Worm (Caenorhabditis elegans) whole organism, L1 larva: Measurements from ENCODE around the gene ztf-27.

ENCODE experiments used
- ama-1 ChIP-seq: fragments of 150-350 bp; optimal IDR thresholded peaks from 2 replicates; lab custom pipeline; 2014
- dpl-1 ChIP-seq, 3 experiments: fragments of 150-350 bp in 2 of 3; sonication (generic microtip) in 1 of 3; optimal IDR thresholded peaks; 2 replicates each; lab custom pipeline; 2014 to 2017; ENCODE audit warnings: missing biosample characterization in 3 of 3, missing genetic modification characterization in 3 of 3, missing genetic modification reagents in 3 of 3
- fkh-10 ChIP-seq: sonication (generic microtip); optimal IDR thresholded peaks from 2 replicates; lab custom pipeline; 2017; ENCODE audit warnings: missing biosample characterization, missing genetic modification reagents, missing genetic modification characterization
- fkh-8 ChIP-seq: sonication (generic microtip); optimal IDR thresholded peaks from 2 replicates; lab custom pipeline; 2016; ENCODE audit warnings: mild to moderate bottlenecking, missing genetic modification characterization, missing compliant biosample characterization
- fos-1 ChIP-seq: fragments of 150-350 bp; optimal IDR thresholded peaks from 2 replicates; lab custom pipeline; 2014; ENCODE audit warnings: missing biosample characterization, missing genetic modification characterization
- lin-35 ChIP-seq, 2 experiments: fragments of 150-350 bp; optimal IDR thresholded peaks; 2 replicates each; lab custom pipeline; 2014; ENCODE audit warnings: missing biosample characterization in 2 of 2, missing genetic modification characterization in 2 of 2, missing genetic modification reagents in 2 of 2
- mdl-1 ChIP-seq, 2 experiments: fragments of 150-350 bp; optimal IDR thresholded peaks; 2 replicates each; lab custom pipeline; 2014 to 2017; ENCODE audit warnings: missing biosample characterization in 2 of 2, missing genetic modification characterization in 2 of 2, inconsistent platforms in 1 of 2
- snpc-4 ChIP-seq: fragments of 150-350 bp; optimal IDR thresholded peaks from 2 replicates; lab custom pipeline; 2014; ENCODE audit warnings: missing biosample characterization, missing genetic modification characterization
- unc-62 ChIP-seq: fragments of 150-350 bp; optimal IDR thresholded peaks from 2 replicates; lab custom pipeline; 2014; ENCODE audit warnings: missing biosample characterization, missing genetic modification reagents, missing genetic modification characterization
- ztf-11 ChIP-seq, 2 experiments: sonication (generic microtip); optimal IDR thresholded peaks; 2 replicates each; lab custom pipeline; 2016 to 2017; ENCODE audit warnings: missing genetic modification characterization in 2 of 2, missing biosample characterization in 1 of 2, missing compliant biosample characterization in 1 of 2
- ztf-4 ChIP-seq: fragments of 150-350 bp; optimal IDR thresholded peaks from 2 replicates; lab custom pipeline; 2014; ENCODE audit warnings: missing biosample characterization, missing genetic modification characterization

DNA sequence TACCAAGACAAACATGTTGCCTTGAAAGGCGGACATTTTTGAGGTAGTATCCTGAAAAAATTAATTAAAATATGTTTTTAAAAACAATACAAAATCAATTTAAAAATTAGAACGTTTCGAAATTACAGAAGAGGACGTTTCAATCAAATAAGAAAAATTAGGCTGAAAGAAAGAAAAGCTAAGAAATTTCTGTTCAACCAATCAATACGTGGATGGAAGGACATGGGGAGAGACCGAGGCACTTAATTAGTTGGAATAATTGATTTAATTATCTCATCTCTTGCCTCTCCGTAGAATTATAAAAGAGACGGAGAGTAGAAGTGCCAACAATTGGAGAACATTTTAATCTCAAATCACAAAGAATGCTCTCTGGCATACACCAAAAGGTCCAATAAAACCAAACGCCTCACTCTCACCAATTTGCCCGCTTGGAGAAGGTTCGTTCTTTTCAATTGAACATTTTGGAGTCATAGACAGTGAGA is 15.5 kb upstream of the ztf-27 start, which contains the start of gene ceh-58:
- no peak for TF ChIP-seq lin-35 (GFP tag; optimal IDR thresholded peaks at IDR 0.05; lab: Kevin White, UChicago)
- TF ChIP-seq snpc-4 (tag; lab: Kevin White, UChicago) = no peak
- TF ChIP-seq ama-1 (lab: Kevin White, UChicago) = no peak
- no peak for TF ChIP-seq ztf-11 (tag; optimal IDR thresholded peaks at IDR 0.05; lab: Kevin White, UChicago)
- no peak for TF ChIP-seq fkh-8 (tag; lab: Kevin White, UChicago)
- no peak for TF ChIP-seq unc-62
- no peak for TF ChIP-seq mdl-1 (tag; optimal IDR thresholded peaks at IDR 0.05; lab: Kevin White, UChicago)
- TF ChIP-seq ztf-4 (tag; lab: Kevin White, UChicago) = no peak
- TF ChIP-seq dpl-1 (GFP tag; optimal IDR thresholded peaks at IDR 0.05; lab: Kevin White, UChicago) = no peak
- TF ChIP-seq fos-1 (tag; lab: Kevin White, UChicago) = no peak
- no peak for TF ChIP-seq fkh-10
